Worm (Caenorhabditis elegans) whole organism, late embryonic: Measurements from ENCODE around the gene F42A9.11.

Source experiments
- F13H6.1 ChIP-seq: sonication (generic microtip); optimal IDR thresholded peaks from 2 replicates; lab custom pipeline; 2016; ENCODE audit warnings: missing genetic modification characterization, missing compliant biosample characterization
- K09A11.1 ChIP-seq: sonication (generic microtip); optimal IDR thresholded peaks from 2 replicates; lab custom pipeline; 2017; ENCODE audit warnings: antibody characterized with exemption, mild to moderate bottlenecking, missing genetic modification characterization, missing compliant biosample characterization; ENCODE audit not compliant: insufficient read depth
- ama-1 ChIP-seq: fragments of 150-350 bp; optimal IDR thresholded peaks from 2 replicates; lab custom pipeline; 2014
- ets-4 ChIP-seq: sonication (generic microtip); optimal IDR thresholded peaks from 2 replicates; lab custom pipeline; 2016; ENCODE audit warnings: missing genetic modification characterization, missing compliant biosample characterization
- eyg-1 ChIP-seq: sonication (generic microtip); optimal IDR thresholded peaks from 2 replicates; lab custom pipeline; 2016; ENCODE audit warnings: missing genotype, missing genetic modification characterization, missing compliant biosample characterization
- lin-11 ChIP-seq: fragments of 200-800 bp; sonication (Bioruptor generic); optimal IDR thresholded peaks from 2 replicates; lab custom pipeline; 2018; ENCODE audit warnings: mild to moderate bottlenecking, missing genetic modification characterization, missing compliant biosample characterization
- nhr-11 ChIP-seq: fragments of 150-350 bp; optimal IDR thresholded peaks from 2 replicates; lab custom pipeline; 2014; ENCODE audit warnings: missing biosample characterization, missing genetic modification characterization
- pqm-1 ChIP-seq: sonication (generic microtip); optimal IDR thresholded peaks from 2 replicates; lab custom pipeline; 2016; ENCODE audit warnings: missing genetic modification characterization, missing compliant biosample characterization
- syd-9 ChIP-seq: sonication (generic microtip); optimal IDR thresholded peaks from 2 replicates; lab custom pipeline; 2016; ENCODE audit warnings: mild to moderate bottlenecking, missing genetic modification characterization, moderate library complexity, missing compliant biosample characterization
- tbx-7 ChIP-seq: sonication (generic microtip); optimal IDR thresholded peaks from 2 replicates; lab custom pipeline; 2016; ENCODE audit warnings: missing genotype, missing genetic modification characterization, missing compliant biosample characterization
- unc-55 ChIP-seq: sonication (generic microtip); optimal IDR thresholded peaks from 2 replicates; lab custom pipeline; 2017; ENCODE audit warnings: missing biosample characterization, missing genetic modification reagents, missing genetic modification characterization
- unc-86 ChIP-seq: sonication (generic microtip); optimal IDR thresholded peaks from 2 replicates; lab custom pipeline; 2016; ENCODE audit warnings: missing genetic modification characterization, missing compliant biosample characterization

DNA sequence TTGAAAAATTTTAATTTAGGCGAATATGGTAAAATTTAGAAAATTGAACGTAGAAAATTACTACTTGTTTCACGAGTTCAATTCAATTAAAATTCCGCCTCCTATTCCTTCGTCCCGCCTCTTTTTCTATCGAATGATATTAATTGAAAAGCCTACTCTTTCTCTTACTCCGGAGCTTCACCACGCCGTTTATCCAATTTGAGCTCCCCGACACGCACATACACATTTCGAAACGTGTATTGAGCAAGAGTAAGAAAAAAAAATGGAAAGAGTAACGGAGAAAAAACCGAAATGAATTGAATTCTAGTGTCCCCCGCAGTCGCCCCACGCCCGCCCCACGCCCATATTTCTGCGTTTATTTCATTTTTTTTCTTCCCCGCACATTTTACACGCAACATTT is 1.1 kb upstream of the F42A9.11 start:
- TF ChIP-seq ama-1 (lab: Kevin White, UChicago) (no peak), ets-4 (no peak), tbx-7 (tag; lab: Kevin White, UChicago) (no peak), F13H6.1 (tag; lab: Kevin White, UChicago) (no peak), lin-11 (no peak), pqm-1 (tag; lab: Kevin White, UChicago) (no peak), nhr-11 (tag; lab: Kevin White, UChicago) (no peak), K09A11.1 (tag; lab: Kevin White, UChicago) (no peak), syd-9 (tag; lab: Kevin White, UChicago) (no peak), unc-55 (GFP tag; lab: Kevin White, UChicago) (no peak), unc-86 (tag; lab: Kevin White, UChicago) (no peak), eyg-1 (tag; lab: Kevin White, UChicago) (no peak)
